Fruit fly (Drosophila melanogaster): Measurements from ENCODE around the gene Flad2.

The Flad2 gene

DNA sequence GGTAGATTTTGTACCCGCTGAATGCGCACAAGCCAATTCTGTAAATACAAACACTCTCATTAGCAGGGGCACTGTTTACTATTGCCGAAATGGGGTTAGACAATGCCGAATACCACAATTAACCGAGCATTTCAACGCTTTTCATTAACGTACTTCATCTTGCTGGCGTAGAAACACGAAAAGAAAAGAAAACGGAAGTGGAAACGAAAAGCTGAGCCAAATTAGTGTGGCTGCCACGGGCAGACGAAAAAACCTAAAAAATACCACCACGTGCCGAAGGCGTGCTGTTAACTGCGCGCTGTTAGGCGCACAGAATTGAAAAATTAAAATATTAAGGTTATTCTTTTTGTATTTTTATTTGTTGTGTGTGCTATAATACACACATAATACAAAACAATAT is 17.4 kb upstream of the Flad2 start, which contains the start of gene RpL24 (continued):
- TF ChIP-seq hb (GFP tag; IDR thresholded peaks at IDR 0.05; ENCODE audit: partially characterized antibody), result no peak
- peak; percentile 78 for TF ChIP-seq vfl (GFP tag; optimal IDR thresholded peaks at IDR 0.05)
- peak; percentile 96 for TF ChIP-seq odd (GFP tag; optimal IDR thresholded peaks at IDR 0.05)
- TF ChIP-seq fru (optimal IDR thresholded peaks at IDR 0.05), result no peak
- peak; percentile 81 for TF ChIP-seq ttk (GFP tag; IDR thresholded peaks at IDR 0.05)
- TF ChIP-seq CG2678 (tag; optimal IDR thresholded peaks at IDR 0.05), result peak; percentile 82
- peak; percentile 90 for TF ChIP-seq maf-S (GFP tag; optimal IDR thresholded peaks at IDR 0.05)
- TF ChIP-seq CG11695 (GFP tag; IDR thresholded peaks at IDR 0.05), result peak; percentile 81
- TF ChIP-seq CG17359 (tag; optimal IDR thresholded peaks at IDR 0.05), result peak; percentile 92
- peak; percentile 83 for TF ChIP-seq CG33557 (GFP tag; optimal IDR thresholded peaks at IDR 0.05)
- TF ChIP-seq CG8924 (tag; optimal IDR thresholded peaks at IDR 0.05), result peak; percentile 72
- peak; percentile 85 for TF ChIP-seq sim (GFP tag; IDR thresholded peaks at IDR 0.05)
- peak; percentile 80 for TF ChIP-seq dmrt99B (tag; optimal IDR thresholded peaks at IDR 0.05)
- TF ChIP-seq Nf-YC (tag; optimal IDR thresholded peaks at IDR 0.05), result peak; percentile 78
- peak; percentile 69 for TF ChIP-seq zfh2 (GFP tag; optimal IDR thresholded peaks at IDR 0.05)
- peak; percentile 74 for TF ChIP-seq tup (GFP tag; optimal IDR thresholded peaks at IDR 0.05)
- TF ChIP-seq CG12071 (GFP tag; optimal IDR thresholded peaks at IDR 0.05), result peak; percentile 96
- peak; percentile 90 for TF ChIP-seq CG12391 (tag; optimal IDR thresholded peaks at IDR 0.05)
- TF ChIP-seq HLHmδ (GFP tag; optimal IDR thresholded peaks at IDR 0.05), result peak; percentile 94
- TF ChIP-seq CG13624 (GFP tag; optimal IDR thresholded peaks at IDR 0.05), result peak; percentile 92
- peak; percentile 84 for TF ChIP-seq salm (tag; optimal IDR thresholded peaks at IDR 0.05)
- peak; percentile 85 for TF ChIP-seq CG14050 (GFP tag; IDR thresholded peaks at IDR 0.05)
- TF ChIP-seq CG32767 (GFP tag; IDR thresholded peaks at IDR 0.05), result peak; percentile 50; the same call in 1 of the 2 replicates
- peak; percentile 78 for TF ChIP-seq Ptx1 (GFP tag; IDR thresholded peaks at IDR 0.05)
- peak; percentile 67 for TF ChIP-seq Sry-β (GFP tag; optimal IDR thresholded peaks at IDR 0.05)
- TF ChIP-seq cato (GFP tag; optimal IDR thresholded peaks at IDR 0.05; ENCODE audit: borderline replicate concordance), result peak; percentile 66
- peak; percentile 57 for TF ChIP-seq tx (GFP tag; optimal IDR thresholded peaks at IDR 0.05)
- peak; percentile 82 for TF ChIP-seq emc (GFP tag; optimal IDR thresholded peaks at IDR 0.05)
- TF ChIP-seq psq (GFP tag; optimal IDR thresholded peaks at IDR 0.05), result peak; percentile 83
- peak; percentile 1 for TF ChIP-seq Sin3A (optimal IDR thresholded peaks at IDR 0.05)
- peak; percentile 50 for TF ChIP-seq crol (GFP tag; IDR thresholded peaks at IDR 0.05)
- peak; percentile 97 for TF ChIP-seq CG33213 (GFP tag; optimal IDR thresholded peaks at IDR 0.05)
- TF ChIP-seq da (GFP tag; optimal IDR thresholded peaks at IDR 0.05), result peak; percentile 80
- peak in 1 of 3 experiments; percentile 72 for TF ChIP-seq Stat92E (GFP tag; optimal IDR thresholded peaks at IDR 0.05)
- no peak for TF ChIP-seq esg (GFP tag; conservative IDR thresholded peaks at IDR 0.05)
- peak in 1 of 3 experiments; percentile 56 for TF ChIP-seq lola (GFP tag; optimal IDR thresholded peaks at IDR 0.05)
- no peak for TF ChIP-seq gt (GFP tag; IDR thresholded peaks at IDR 0.05)
- peak; percentile 83 for TF ChIP-seq phol (tag; optimal IDR thresholded peaks at IDR 0.05)
- TF ChIP-seq CG7357 (GFP tag; IDR thresholded peaks at IDR 0.05), result peak; percentile 37; the same call in 1 of the 3 replicates
- peak; percentile 81 for TF ChIP-seq CG16863 (GFP tag; optimal IDR thresholded peaks at IDR 0.05)
- peak; percentile 50 for TF ChIP-seq HmgD (GFP tag; optimal IDR thresholded peaks at IDR 0.05)
- TF ChIP-seq Dbx (GFP tag; IDR thresholded peaks at IDR 0.05), result peak; percentile 89
- no peak for TF ChIP-seq CG1832 (GFP tag; optimal IDR thresholded peaks at IDR 0.05)
- no peak for TF ChIP-seq sna (GFP tag; IDR thresholded peaks at IDR 0.05; ENCODE audit: partially characterized antibody)
- TF ChIP-seq fu2 (GFP tag; optimal IDR thresholded peaks at IDR 0.05), result peak; percentile 73
- TF ChIP-seq nmo (GFP tag; optimal IDR thresholded peaks at IDR 0.05), result peak; percentile 86
- TF ChIP-seq CG16815 (GFP tag; optimal IDR thresholded peaks at IDR 0.05), result peak; percentile 47
- TF ChIP-seq z (GFP tag; IDR thresholded peaks at IDR 0.05), result peak; percentile 71
- TF ChIP-seq Adf1 (GFP tag; IDR thresholded peaks at IDR 0.05), result peak; percentile 63
- TF ChIP-seq CG6683 (GFP tag; optimal IDR thresholded peaks at IDR 0.05), result peak; percentile 90
- peak; percentile 74 to 84 for TF ChIP-seq bsh (GFP tag; optimal IDR thresholded peaks at IDR 0.05)

Data from whole organism, embryonic.